Fruit fly (Drosophila melanogaster) whole organism, embryonic: ENCODE data around the gene CG34290.

Source experiments
- CG8388 ChIP-seq: fragments of 200-800 bp; sonication (Bioruptor generic); optimal IDR thresholded peaks from 2 replicates; lab custom pipeline; 2019; ENCODE audit warnings: missing biosample characterization, mild to moderate bottlenecking, missing genetic modification characterization, moderate library complexity
- chn ChIP-seq: fragments of 200-800 bp; sonication (Bioruptor generic); optimal IDR thresholded peaks from 2 replicates; lab custom pipeline; 2016; ENCODE audit warnings: missing biosample characterization, missing genetic modification characterization

DNA sequence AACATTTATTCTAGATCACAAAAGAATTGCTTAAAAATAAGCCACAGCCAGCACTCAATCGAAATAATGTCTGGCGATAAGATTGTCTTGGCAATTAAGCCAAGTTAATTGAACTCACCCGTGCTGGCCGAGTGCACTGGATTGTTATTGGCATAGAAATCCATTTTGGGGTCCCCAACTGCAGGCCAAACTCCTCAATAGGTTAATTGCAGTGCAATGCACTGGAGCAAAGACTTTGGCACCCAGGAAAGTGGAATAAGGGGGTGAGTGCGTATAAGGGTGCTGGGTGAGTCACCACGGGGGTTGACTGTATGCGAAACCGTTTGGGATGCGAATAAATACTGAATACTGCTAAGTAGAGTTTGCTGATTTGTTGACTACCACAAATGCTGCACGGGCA lies 26.7 kb downstream of the CG34290 start:
- TF ChIP-seq CG8388 (GFP tag; lab: Kevin White, UChicago) = no peak
- TF ChIP-seq chn (GFP tag; lab: Kevin White, UChicago) = no peak
